Worm (Caenorhabditis elegans) whole organism, L4/young adult: ENCODE results near the gene sru-16.

Experiments
- dao-5 ChIP-seq: sonication (generic microtip); optimal IDR thresholded peaks from 2 replicates; lab custom pipeline; 2016; ENCODE audit warnings: missing genotype, missing genetic modification characterization, moderate library complexity, missing compliant biosample characterization
- him-1 ChIP-seq: sonication (generic microtip); optimal IDR thresholded peaks from 2 replicates; lab custom pipeline; 2016; ENCODE audit warnings: missing genotype, missing genetic modification reagents, missing genetic modification characterization, missing compliant biosample characterization

ce11 chrIV:13554350-13554749 lies 24.7 kb upstream of the sru-16 start:
- no peak for TF ChIP-seq him-1 (tag; lab: Kevin White, UChicago)
- TF ChIP-seq dao-5 = no peak
